Fruit fly (Drosophila melanogaster) whole organism, wandering third instar larva: ENCODE measurements around the gene Mst98Cb.

Experiments
- Abd-B ChIP-seq: fragments of >200 bp; optimal IDR thresholded peaks from 2 replicates; lab custom pipeline; 2017; ENCODE audit warnings: missing biosample characterization, missing genetic modification characterization
- CG32264 ChIP-seq: fragments of 200-800 bp; sonication (Bioruptor generic); optimal IDR thresholded peaks from 2 replicates; lab custom pipeline; 2016; ENCODE audit warnings: missing biosample characterization, missing genetic modification characterization
- Dfd ChIP-seq: fragments of >200 bp; optimal IDR thresholded peaks from 2 replicates; lab custom pipeline; 2017; ENCODE audit warnings: missing biosample characterization, missing genetic modification characterization
- Dif ChIP-seq: fragments of 200-275, 200-300 bp; sonication (Bioruptor generic); optimal IDR thresholded peaks from 2 replicates; lab custom pipeline; 2018; ENCODE audit warnings: missing biosample characterization, missing genetic modification characterization; ENCODE audit not compliant: partially characterized antibody
- GATAd ChIP-seq: sonication (Bioruptor generic); optimal IDR thresholded peaks from 2 replicates; lab custom pipeline; 2016; ENCODE audit warnings: missing biosample characterization, missing genetic modification characterization
- HLH106 ChIP-seq: fragments of 200-800 bp; optimal IDR thresholded peaks from 3 replicates; lab custom pipeline; 2019; ENCODE audit warnings: missing biosample characterization, mild to moderate bottlenecking, missing genetic modification characterization, moderate library complexity
- Hnf4 ChIP-seq: fragments of 200-800 bp; sonication (Bioruptor generic); optimal IDR thresholded peaks from 2 replicates; lab custom pipeline; 2016; ENCODE audit warnings: missing biosample characterization, mild to moderate bottlenecking, missing genetic modification characterization
- Hr78 ChIP-seq: fragments of >200 bp; optimal IDR thresholded peaks from 2 replicates; lab custom pipeline; 2017; ENCODE audit warnings: missing biosample characterization, missing genetic modification characterization
- Hr83 ChIP-seq: fragments of 200-300 bp; sonication (Bioruptor generic); optimal IDR thresholded peaks from 2 replicates; lab custom pipeline; 2016; ENCODE audit warnings: missing biosample characterization, mild to moderate bottlenecking, missing genetic modification characterization, moderate library complexity; ENCODE audit not compliant: poor library complexity, severe bottlenecking
- Jra ChIP-seq: sonication (Bioruptor generic); optimal IDR thresholded peaks from 2 replicates; lab custom pipeline; 2016; ENCODE audit warnings: missing biosample characterization, missing genetic modification characterization
- Mio ChIP-seq: sonication (Bioruptor generic); optimal IDR thresholded peaks from 2 replicates; lab custom pipeline; 2016; ENCODE audit warnings: missing biosample characterization, missing genetic modification characterization
- Myc ChIP-seq: fragments of >200 bp; optimal IDR thresholded peaks from 2 replicates; lab custom pipeline; 2017
- N ChIP-seq: fragments of >200 bp; optimal IDR thresholded peaks from 2 replicates; lab custom pipeline; 2018; ENCODE audit warnings: missing biosample characterization, missing external identifiers, missing genetic modification characterization
- OdsH ChIP-seq: fragments of 200-800 bp; sonication (Bioruptor generic); optimal IDR thresholded peaks from 2 replicates; lab custom pipeline; 2016; ENCODE audit warnings: missing biosample characterization, mild to moderate bottlenecking, missing genetic modification characterization
- Sp1 ChIP-seq: fragments of 200-800 bp; sonication (Bioruptor generic); optimal IDR thresholded peaks from 3 replicates; lab custom pipeline; 2019; ENCODE audit warnings: missing biosample characterization, mild to moderate bottlenecking, missing genetic modification characterization, moderate library complexity
- Vsx2 ChIP-seq: fragments of 200-300, 225-300 bp; sonication (Bioruptor generic); optimal IDR thresholded peaks from 2 replicates; lab custom pipeline; 2018; ENCODE audit warnings: missing biosample characterization, missing genetic modification characterization; ENCODE audit not compliant: partially characterized antibody
- br ChIP-seq: fragments of 200-800 bp; sonication (Bioruptor generic); optimal IDR thresholded peaks from 2 replicates; lab custom pipeline; 2016; ENCODE audit warnings: missing biosample characterization, missing genetic modification characterization
- brk ChIP-seq: fragments of 200-800 bp; sonication (Bioruptor generic); optimal IDR thresholded peaks from 2 replicates; lab custom pipeline; 2016; ENCODE audit warnings: missing biosample characterization, mild to moderate bottlenecking, missing genetic modification characterization
- dmrt93B ChIP-seq: fragments of 200-800 bp; sonication (Bioruptor generic); optimal IDR thresholded peaks from 2 replicates; lab custom pipeline; 2018; ENCODE audit warnings: missing biosample characterization, mild to moderate bottlenecking, missing genetic modification characterization
- dsf ChIP-seq: sonication (Bioruptor generic); optimal IDR thresholded peaks from 2 replicates; lab custom pipeline; 2016; ENCODE audit warnings: missing biosample characterization, missing genetic modification characterization, borderline replicate concordance
- foxo ChIP-seq, 2 experiments: fragments of 200-800 bp; sonication (Bioruptor generic); optimal IDR thresholded peaks; 2 replicates in 1 of 2; 3 replicates in 1 of 2; lab custom pipeline; 2016 to 2017; ENCODE audit warnings: missing biosample characterization in 2 of 2, missing genetic modification characterization in 2 of 2
- fru ChIP-seq: fragments of 200-800 bp; sonication (Bioruptor generic); optimal IDR thresholded peaks from 3 replicates; lab custom pipeline; 2016; ENCODE audit warnings: missing biosample characterization, mild to moderate bottlenecking, missing genetic modification characterization
- h ChIP-seq: fragments of 200-800 bp; sonication (Bioruptor generic); optimal IDR thresholded peaks from 3 replicates; lab custom pipeline; 2016; ENCODE audit warnings: missing biosample characterization, mild to moderate bottlenecking, missing genetic modification characterization
- jim ChIP-seq: fragments of 175-275, 200-325 bp; sonication (Bioruptor generic); optimal IDR thresholded peaks from 2 replicates; lab custom pipeline; 2016; ENCODE audit warnings: missing biosample characterization, mild to moderate bottlenecking, missing genetic modification characterization
- lola ChIP-seq: fragments of >200 bp; optimal IDR thresholded peaks from 2 replicates; lab custom pipeline; 2017; ENCODE audit warnings: missing biosample characterization, missing genetic modification characterization
- pan ChIP-seq: fragments of >200 bp; optimal IDR thresholded peaks from 2 replicates; lab custom pipeline; 2017
- rgr ChIP-seq: fragments of 200-800 bp; sonication (Bioruptor generic); optimal IDR thresholded peaks from 3 replicates; lab custom pipeline; 2016; ENCODE audit warnings: missing biosample characterization, mild to moderate bottlenecking, missing genetic modification characterization
- sage ChIP-seq: fragments of 200-800 bp; sonication (Bioruptor generic); optimal IDR thresholded peaks from 2 replicates; lab custom pipeline; 2016; ENCODE audit warnings: missing biosample characterization, mild to moderate bottlenecking, missing genetic modification characterization
- sv ChIP-seq: fragments of 200-800 bp; sonication (Bioruptor generic); optimal IDR thresholded peaks from 3 replicates; lab custom pipeline; 2016; ENCODE audit warnings: missing biosample characterization, missing genetic modification characterization
- tai ChIP-seq: sonication (Bioruptor generic); optimal IDR thresholded peaks from 2 replicates; lab custom pipeline; 2016; ENCODE audit warnings: missing biosample characterization, missing genetic modification characterization
- usp ChIP-seq: fragments of >200 bp; optimal IDR thresholded peaks from 2 replicates; lab custom pipeline; 2017; ENCODE audit warnings: missing biosample characterization, missing genetic modification characterization
- woc ChIP-seq: sonication (Bioruptor generic); optimal IDR thresholded peaks from 2 replicates; lab custom pipeline; 2016; ENCODE audit warnings: missing biosample characterization, mild to moderate bottlenecking, missing genetic modification characterization

Mst98Cb gene

dm6 chr3R:28292498-28292897, at the start of gene Mst98Cb:
TSS of gene Mst98Cb (plus strand) at chr3R:28292798.
- no peak for TF ChIP-seq Vsx2 (GFP tag; lab: Kevin White, UChicago)
- TF ChIP-seq sage (GFP tag; lab: Kevin White, UChicago), result no peak
- no peak for TF ChIP-seq tai (GFP tag; lab: Kevin White, UChicago)
- no peak for TF ChIP-seq N (GFP tag; lab: Kevin White, UChicago)
- TF ChIP-seq Hnf4, result no peak
- TF ChIP-seq Abd-B, result no peak
- TF ChIP-seq woc (GFP tag; lab: Kevin White, UChicago), result no peak
- TF ChIP-seq Hr78 (GFP tag; lab: Kevin White, UChicago), result no peak

DNA sequence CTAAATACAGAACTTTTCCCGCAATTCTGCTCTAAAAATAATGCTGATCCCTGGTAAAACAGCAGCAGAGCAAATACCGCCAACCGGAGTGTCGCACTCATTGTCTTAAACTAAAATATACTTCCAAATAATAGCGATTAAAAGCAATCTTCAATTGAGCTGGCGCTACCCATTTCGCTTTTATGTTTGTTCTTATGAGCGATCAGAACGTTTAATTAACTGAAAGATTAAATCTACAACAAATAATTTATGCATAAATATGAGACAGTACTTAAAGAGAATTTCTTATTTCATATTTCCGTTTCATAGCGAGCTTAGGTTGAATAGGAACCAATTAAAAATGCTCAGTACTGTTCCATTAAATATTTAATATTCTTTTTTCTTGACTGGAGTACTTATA, 29.1 kb upstream of the Mst98Cb start, which contains the start of gene CG43125:
Gene CG43125, minus strand, starts transcription at position 101 of the 400 bp plus-strand sequence.
- TF ChIP-seq dsf (no peak), Hr83 (GFP tag; lab: Kevin White, UChicago) (no peak), Mio (GFP tag; lab: Kevin White, UChicago) (no peak), Hr78 (GFP tag; lab: Kevin White, UChicago) (no peak), rgr (GFP tag; lab: Kevin White, UChicago) (no peak), foxo (GFP tag; optimal IDR thresholded peaks at IDR 0.05; lab: Kevin White, UChicago) (no peak)
- TF ChIP-seq, all 38 proteins: peak for 0

- TF ChIP-seq Abd-B (no peak), jim (GFP tag; lab: Kevin White, UChicago) (no peak), lola (no peak), N (GFP tag; lab: Kevin White, UChicago) (no peak), tai (GFP tag; lab: Kevin White, UChicago) (no peak), Dfd (GFP tag; lab: Kevin White, UChicago) (no peak), brk (no peak), fru (GFP tag; lab: Kevin White, UChicago) (no peak), dmrt93B (GFP tag; lab: Kevin White, UChicago) (no peak), usp (no peak)
Measured at dm6 chr3R:28264673-28265072, 27.9 kb upstream of the Mst98Cb start, which contains the start of gene CG43124. TSS of gene CG43124 (minus strand) at chr3R:28264773.

- TF ChIP-seq GATAd, result no peak
- no peak for TF ChIP-seq pan (lab: Kevin White, UChicago)
- no peak for TF ChIP-seq N (GFP tag; lab: Kevin White, UChicago)
- no peak for TF ChIP-seq lola
- no peak for TF ChIP-seq sage (GFP tag; lab: Kevin White, UChicago)
- TF ChIP-seq usp, result no peak
- TF ChIP-seq Sp1, result no peak
- TF ChIP-seq Hnf4, result no peak
- no peak for TF ChIP-seq CG32264 (GFP tag; lab: Kevin White, UChicago)
- no peak for TF ChIP-seq Hr78 (GFP tag; lab: Kevin White, UChicago)
- no peak for TF ChIP-seq br
- TF ChIP-seq sv (GFP tag; lab: Kevin White, UChicago), result no peak
- TF ChIP-seq Myc (lab: Kevin White, UChicago), result no peak
- TF ChIP-seq, all 38 proteins: peak for 0
Measured at dm6 chr3R:28282280-28282679, 10.3 kb upstream of the Mst98Cb start, which contains the start of gene CG34436. TSS of gene CG34436 (plus strand) at chr3R:28282580.

dm6 chr3R:28283419-28283818, 9.2 kb upstream of the Mst98Cb start, which contains the start of gene CG34437:
TSS of gene CG34437 (plus strand) at chr3R:28283719.
- TF ChIP-seq Abd-B (no peak), Sp1 (no peak), Jra (GFP tag; lab: Kevin White, UChicago) (no peak), GATAd (no peak), Hr83 (GFP tag; lab: Kevin White, UChicago) (no peak), HLH106 (tag; lab: Kevin White, UChicago) (no peak), h (no peak), dsf (no peak), CG32264 (GFP tag; lab: Kevin White, UChicago) (no peak), brk (no peak)
- TF ChIP-seq, all 38 proteins: peak for 0

dm6 chr3R:28291038-28291437, 1.6 kb upstream of the Mst98Cb start, which contains the start of gene Mst98Ca:
TSS of gene Mst98Ca (plus strand) at chr3R:28291338.
- no peak for TF ChIP-seq dsf
- no peak for TF ChIP-seq Hnf4
- no peak for TF ChIP-seq tai (GFP tag; lab: Kevin White, UChicago)
- no peak for TF ChIP-seq Dfd (GFP tag; lab: Kevin White, UChicago)
- TF ChIP-seq Hr78 (GFP tag; lab: Kevin White, UChicago), result no peak
- TF ChIP-seq Hr83 (GFP tag; lab: Kevin White, UChicago), result no peak
- no peak for TF ChIP-seq jim (GFP tag; lab: Kevin White, UChicago)
- no peak for TF ChIP-seq dmrt93B (GFP tag; lab: Kevin White, UChicago)
- no peak for TF ChIP-seq Dif (GFP tag; lab: Kevin White, UChicago)
- no peak for TF ChIP-seq Jra (GFP tag; lab: Kevin White, UChicago)
- TF ChIP-seq OdsH (GFP tag; lab: Kevin White, UChicago), result no peak
